Fruit fly (Drosophila melanogaster) whole organism, embryonic: ENCODE data around the gene ttm50.

Experiments
- BEAF-32 ChIP-seq: fragments of 200-800 bp; sonication (Bioruptor generic); optimal IDR thresholded peaks from 3 replicates; lab custom pipeline; 2017; ENCODE audit warnings: missing biosample characterization, missing genetic modification characterization, mild to moderate bottlenecking, moderate library complexity, missing genetic modification reagents
- CG10274 ChIP-seq: fragments of 200-800 bp; sonication (Bioruptor generic); optimal IDR thresholded peaks from 3 replicates; lab custom pipeline; 2017; ENCODE audit warnings: missing biosample characterization, mild to moderate bottlenecking, missing genetic modification characterization
- CG10321 ChIP-seq: fragments of 200-800 bp; sonication (Bioruptor generic); IDR thresholded peaks from 2 replicates; pipeline ENCODE4 v1.3.6; 2022; ENCODE audit warnings: missing biosample characterization, missing genetic modification characterization
- CG11560 ChIP-seq: fragments of 200-800 bp; sonication (Bioruptor generic); IDR thresholded peaks from 3 replicates; pipeline ENCODE4 v1.3.6; 2022; ENCODE audit warnings: missing biosample characterization, missing genetic modification characterization
- CG13123 ChIP-seq: fragments of 200-800 bp; sonication (Bioruptor generic); optimal IDR thresholded peaks from 2 replicates; lab custom pipeline; 2016; ENCODE audit warnings: missing biosample characterization, missing genetic modification characterization
- CG13296 ChIP-seq: fragments of 200-800 bp; sonication (Bioruptor generic); optimal IDR thresholded peaks from 3 replicates; lab custom pipeline; 2018; ENCODE audit warnings: missing biosample characterization, mild to moderate bottlenecking, missing genetic modification characterization
- CG14014 ChIP-seq: fragments of 200-800 bp; sonication (Bioruptor generic); IDR thresholded peaks from 2 replicates; pipeline ENCODE4 v1.3.6; 2022; ENCODE audit warnings: missing biosample characterization, missing genetic modification characterization
- CG14441 ChIP-seq: fragments of 200-800 bp; sonication (Bioruptor generic); IDR thresholded peaks from 2 replicates; pipeline ENCODE4 v1.3.6; 2022; ENCODE audit warnings: missing biosample characterization, missing genetic modification characterization
- CG1529 ChIP-seq: fragments of 200-800 bp; sonication (Bioruptor generic); optimal IDR thresholded peaks from 3 replicates; lab custom pipeline; 2018; ENCODE audit warnings: missing biosample characterization, missing genetic modification characterization
- CG1603 ChIP-seq: fragments of 200-800 bp; sonication (Bioruptor generic); optimal IDR thresholded peaks from 2 replicates; lab custom pipeline; 2019; ENCODE audit warnings: missing biosample characterization, mild to moderate bottlenecking, missing genetic modification characterization, moderate library complexity
- CG16779 ChIP-seq: fragments of 200-800 bp; sonication (Bioruptor generic); IDR thresholded peaks from 2 replicates; pipeline ENCODE4 v1.3.6; 2022; ENCODE audit warnings: missing biosample characterization, missing genetic modification characterization
- CG30020 ChIP-seq: fragments of 200-800 bp; optimal IDR thresholded peaks from 2 replicates; lab custom pipeline; 2019; ENCODE audit warnings: missing biosample characterization, mild to moderate bottlenecking, missing genetic modification characterization, moderate library complexity
- CG3726 ChIP-seq: fragments of 200-800 bp; sonication (Bioruptor generic); IDR thresholded peaks from 3 replicates; pipeline ENCODE4, ENCODE4 v1.3.6; 2022; ENCODE audit warnings: missing biosample characterization, missing genetic modification characterization
- CG3995 ChIP-seq: fragments of 200-800 bp; sonication (Bioruptor generic); optimal IDR thresholded peaks from 3 replicates; lab custom pipeline; 2016; ENCODE audit warnings: missing biosample characterization, missing genetic modification characterization
- CG4404 ChIP-seq: fragments of 200-800 bp; sonication (Bioruptor generic); IDR thresholded peaks from 2 replicates; pipeline ENCODE4 v1.3.6; 2022; ENCODE audit warnings: missing biosample characterization, missing genetic modification characterization
- CG6689 ChIP-seq: fragments of 200-800 bp; sonication (Bioruptor generic); IDR thresholded peaks from 2 replicates; pipeline ENCODE4 v1.3.6; 2022; ENCODE audit warnings: missing biosample characterization, missing genetic modification characterization
- D19A ChIP-seq: fragments of 200-800 bp; optimal IDR thresholded peaks from 3 replicates; lab custom pipeline; 2019; ENCODE audit warnings: missing biosample characterization, mild to moderate bottlenecking, missing genetic modification characterization, moderate library complexity
- Dbx ChIP-seq: fragments of 200-800 bp; sonication (Bioruptor generic); IDR thresholded peaks from 3 replicates; pipeline ENCODE4 v1.3.6; 2022; ENCODE audit warnings: missing biosample characterization, missing genetic modification characterization
- Eip74EF ChIP-seq, 2 experiments: fragments of 200-800 bp in 1 of 2; fragments of >200 bp in 1 of 2; sonication (Bioruptor generic) in 1 of 2; optimal IDR thresholded peaks; 2 replicates each; lab custom pipeline; 2017 to 2019; ENCODE audit warnings: missing biosample characterization in 2 of 2, missing genetic modification characterization in 2 of 2, mild to moderate bottlenecking in 1 of 2, moderate library complexity in 1 of 2
- HHEX ChIP-seq: fragments of 200-800 bp; sonication (Bioruptor generic); optimal IDR thresholded peaks from 3 replicates; lab custom pipeline; 2017; ENCODE audit warnings: missing biosample characterization, mild to moderate bottlenecking, missing genetic modification characterization, missing genetic modification reagents
- Hey ChIP-seq: fragments of 200-800 bp; sonication (Bioruptor generic); optimal IDR thresholded peaks from 3 replicates; lab custom pipeline; 2018; ENCODE audit warnings: missing biosample characterization, mild to moderate bottlenecking, missing genetic modification characterization
- Lim3 ChIP-seq: fragments of 200-800 bp; sonication (Bioruptor generic); IDR thresholded peaks from 2 replicates; pipeline ENCODE4 v1.3.6; 2022; ENCODE audit warnings: missing biosample characterization, missing genetic modification characterization
- MBD-R2 ChIP-seq: fragments of 200-800 bp; sonication (Bioruptor generic); IDR thresholded peaks from 2 replicates; pipeline ENCODE4 v1.3.6; 2022; ENCODE audit warnings: missing biosample characterization, missing genetic modification characterization
- Max ChIP-seq: fragments of 200-800 bp; sonication (Bioruptor generic); optimal IDR thresholded peaks from 2 replicates; lab custom pipeline; 2016; ENCODE audit warnings: missing biosample characterization, mild to moderate bottlenecking, missing genetic modification characterization
- Oaz ChIP-seq: fragments of 200-800 bp; sonication (Bioruptor generic); IDR thresholded peaks from 2 replicates; pipeline ENCODE4 v1.3.6; 2022; ENCODE audit warnings: missing biosample characterization, missing genetic modification characterization
- Rx ChIP-seq: fragments of 200-800 bp; sonication (Bioruptor generic); IDR thresholded peaks from 2 replicates; pipeline ENCODE4 v1.3.6; 2022; ENCODE audit warnings: missing biosample characterization, missing genetic modification characterization
- Ssrp ChIP-seq: fragments of 200-800 bp; sonication (Bioruptor generic); optimal IDR thresholded peaks from 2 replicates; lab custom pipeline; 2018; ENCODE audit warnings: missing biosample characterization, mild to moderate bottlenecking, missing genetic modification characterization, moderate library complexity
- chif ChIP-seq, 2 experiments: fragments of 200-800 bp; sonication (Bioruptor generic); optimal IDR thresholded peaks; 3 replicates each; lab custom pipeline; 2016; ENCODE audit warnings: missing biosample characterization in 2 of 2, missing genetic modification characterization in 2 of 2
- crc ChIP-seq: fragments of 200-800 bp; sonication (Bioruptor generic); optimal IDR thresholded peaks from 2 replicates; lab custom pipeline; 2016; ENCODE audit warnings: missing biosample characterization, missing genetic modification characterization
- dysf ChIP-seq: fragments of 200-800 bp; sonication (Bioruptor generic); IDR thresholded peaks from 3 replicates; pipeline ENCODE4 v1.3.6; 2022; ENCODE audit warnings: missing biosample characterization, missing genetic modification characterization
- fd64A ChIP-seq: fragments of 200-800 bp; sonication (Bioruptor generic); optimal IDR thresholded peaks from 3 replicates; lab custom pipeline; 2018; ENCODE audit warnings: missing biosample characterization, mild to moderate bottlenecking, missing genetic modification characterization
- gfzf ChIP-seq: fragments of 200-800 bp; sonication (Bioruptor generic); optimal IDR thresholded peaks from 2 replicates; lab custom pipeline; 2016; ENCODE audit warnings: missing biosample characterization, mild to moderate bottlenecking, missing genetic modification characterization, moderate library complexity
- her ChIP-seq: fragments of 200-800 bp; sonication (Bioruptor generic); optimal IDR thresholded peaks from 2 replicates; lab custom pipeline; 2016; ENCODE audit warnings: missing biosample characterization, missing genetic modification characterization
- ind ChIP-seq: fragments of 200-800 bp; sonication (Bioruptor generic); optimal IDR thresholded peaks from 3 replicates; lab custom pipeline; 2016; ENCODE audit warnings: missing biosample characterization, missing genetic modification characterization
- insv ChIP-seq, 2 experiments: fragments of 200-800 bp; sonication (Bioruptor generic); optimal IDR thresholded peaks; 3 replicates each; lab custom pipeline; 2016 to 2018; ENCODE audit warnings: missing biosample characterization in 2 of 2, missing genetic modification characterization in 2 of 2
- jigr1 ChIP-seq: fragments of 200-800 bp; sonication (Bioruptor generic); IDR thresholded peaks from 3 replicates; pipeline ENCODE4 v1.3.6; 2022; ENCODE audit warnings: missing biosample characterization, missing genetic modification characterization
- kah ChIP-seq: fragments of 200-800 bp; sonication (Bioruptor generic); optimal IDR thresholded peaks from 2 replicates; lab custom pipeline; 2018; ENCODE audit warnings: missing biosample characterization, mild to moderate bottlenecking, missing genetic modification characterization
- mld ChIP-seq: fragments of 200-800 bp; sonication (Bioruptor generic); IDR thresholded peaks from 3 replicates; pipeline ENCODE4 v1.3.6; 2022; ENCODE audit warnings: missing biosample characterization, missing genetic modification characterization; ENCODE audit not compliant: partially characterized antibody
- p53 ChIP-seq: fragments of 200-800 bp; sonication (Bioruptor generic); optimal IDR thresholded peaks from 2 replicates; lab custom pipeline; 2016; ENCODE audit warnings: missing biosample characterization, missing genetic modification characterization
- prd ChIP-seq, 3 experiments: fragments of >200 bp in 2 of 3; fragments of 200-800 bp in 1 of 3; sonication (Bioruptor generic) in 1 of 3; optimal IDR thresholded peaks in 2 of 3; IDR thresholded peaks in 1 of 3; 2 replicates in 2 of 3; 3 replicates in 1 of 3; pipeline versions ENCODE4 v1.3.6 to Lab custom; 2017 to 2022; ENCODE audit warnings: missing biosample characterization in 1 of 3, missing genetic modification characterization in 1 of 3
- rib ChIP-seq: fragments of 200-800 bp; sonication (Bioruptor generic); IDR thresholded peaks from 2 replicates; pipeline ENCODE4 v1.3.6; 2022; ENCODE audit warnings: missing biosample characterization, missing genetic modification characterization
- seq ChIP-seq: fragments of 200-800 bp; sonication (Bioruptor generic); IDR thresholded peaks from 2 replicates; pipeline ENCODE4 v1.3.6; 2022; ENCODE audit warnings: missing biosample characterization, missing genetic modification characterization
- slbo ChIP-seq: fragments of 200-800 bp; sonication (Bioruptor generic); IDR thresholded peaks from 2 replicates; pipeline ENCODE4 v1.3.6; 2022; ENCODE audit warnings: missing biosample characterization, missing genetic modification characterization
- sr ChIP-seq: fragments of 200-800 bp; sonication (Bioruptor generic); IDR thresholded peaks from 3 replicates; pipeline ENCODE4 v1.3.6; 2022; ENCODE audit warnings: missing biosample characterization, missing genetic modification characterization
- tin ChIP-seq: fragments of 200-800 bp; sonication (Bioruptor generic); optimal IDR thresholded peaks from 3 replicates; lab custom pipeline; 2016; ENCODE audit warnings: missing biosample characterization, missing genetic modification characterization
- trh ChIP-seq: fragments of 200-800 bp; sonication (Bioruptor generic); optimal IDR thresholded peaks from 2 replicates; lab custom pipeline; 2016; ENCODE audit warnings: missing biosample characterization, missing genetic modification characterization
- ttk ChIP-seq: fragments of 200-800 bp; sonication (Bioruptor generic); IDR thresholded peaks from 2 replicates; pipeline ENCODE4 v2.1.2; 2022; ENCODE audit warnings: missing biosample characterization, missing genetic modification characterization
- tup ChIP-seq: fragments of 200-800 bp; sonication (Bioruptor generic); optimal IDR thresholded peaks from 2 replicates; lab custom pipeline; 2016; ENCODE audit warnings: missing biosample characterization, mild to moderate bottlenecking, missing genetic modification characterization, moderate library complexity
- zfh1 ChIP-seq: fragments of 200-800 bp; sonication (Bioruptor generic); IDR thresholded peaks from 3 replicates; pipeline ENCODE4 v1.3.6; 2022; ENCODE audit warnings: missing biosample characterization, missing genetic modification characterization
- zfh2 ChIP-seq: fragments of 200-800 bp; sonication (Bioruptor generic); optimal IDR thresholded peaks from 2 replicates; lab custom pipeline; 2016; ENCODE audit warnings: missing biosample characterization, missing genetic modification characterization

ttm50 gene

dm6 chrX:2708156-2708734 lies 23.7 kb downstream of the ttm50 start, which contains the start of gene CG2681 (continued):
- TF ChIP-seq tup = no peak
- TF ChIP-seq CG16779 (GFP tag; lab: Robert Waterston, UW) = peak; percentile 59; the same call in 1 of the 2 replicates
- TF ChIP-seq dysf (GFP tag; lab: Robert Waterston, UW) = peak; percentile 68
- TF ChIP-seq sr (GFP tag; lab: Robert Waterston, UW) = 0 out of 3 replicates have a peak, but pooled peaks have one; percentile 26
- no peak for TF ChIP-seq D19A (tag; lab: Kevin White, UChicago)
- no peak for TF ChIP-seq Ssrp
- TF ChIP-seq Max (GFP tag; lab: Kevin White, UChicago) = no peak
- no peak for TF ChIP-seq HHEX (GFP tag; lab: Kevin White, UChicago)
- 0 out of 3 replicates have a peak, but pooled peaks have one; percentile 37 for TF ChIP-seq CG11560 (tag; lab: Robert Waterston, UW)
- no peak for TF ChIP-seq CG30020 (tag; lab: Kevin White, UChicago)
- TF ChIP-seq CG14441 (GFP tag; lab: Robert Waterston, UW) = peak; percentile 75
- TF ChIP-seq MBD-R2 (GFP tag; lab: Robert Waterston, UW) = peak; percentile 17; the same call in 1 of the 2 replicates
- no peak for TF ChIP-seq prd (optimal IDR thresholded peaks at IDR 0.05; lab: Kevin White, UChicago)
- peak; percentile 73 for TF ChIP-seq prd (GFP tag; IDR thresholded peaks at IDR 0.05; lab: Robert Waterston, UW)
- TF ChIP-seq CG3995 = no peak
- TF ChIP-seq jigr1 = peak; percentile 42; the same call in 1 of the 3 replicates
- peak; percentile 45 for TF ChIP-seq ind (GFP tag; lab: Kevin White, UChicago)
- TF ChIP-seq fd64A (GFP tag; lab: Kevin White, UChicago) = no peak
- TF ChIP-seq CG13296 = no peak
- TF ChIP-seq Rx (GFP tag; lab: Robert Waterston, UW) = peak; percentile 53
- TF ChIP-seq CG6689 (GFP tag; lab: Robert Waterston, UW) = peak; percentile 56
- no peak for TF ChIP-seq insv (GFP tag; optimal IDR thresholded peaks at IDR 0.05; lab: Kevin White, UChicago)
- no peak for TF ChIP-seq CG10321 (GFP tag; lab: Robert Waterston, UW)
- 0 out of 2 replicates have a peak, but pooled peaks have one; percentile 25 for TF ChIP-seq rib (GFP tag; lab: Robert Waterston, UW)
- TF ChIP-seq CG13123 = no peak
- peak; percentile 23 for TF ChIP-seq zfh2 (GFP tag; lab: Kevin White, UChicago)
- TF ChIP-seq CG1529 (GFP tag; lab: Kevin White, UChicago) = no peak
- TF ChIP-seq kah (GFP tag; lab: Kevin White, UChicago) = no peak
- no peak for TF ChIP-seq Lim3
- TF ChIP-seq slbo (GFP tag; lab: Robert Waterston, UW) = peak; percentile 84
- peak; percentile 37; the same call in 1 of the 2 replicates for TF ChIP-seq Oaz
- TF ChIP-seq trh = no peak
- TF ChIP-seq seq = 0 out of 2 replicates have a peak, but pooled peaks have one; percentile 40
- TF ChIP-seq Dbx (GFP tag; lab: Robert Waterston, UW) = 0 out of 3 replicates have a peak, but pooled peaks have one; percentile 30
- TF ChIP-seq CG10274 = no peak
- no peak for TF ChIP-seq Eip74EF (GFP tag; optimal IDR thresholded peaks at IDR 0.05; lab: Kevin White, UChicago)
- TF ChIP-seq CG14014 (GFP tag; lab: Robert Waterston, UW) = peak; percentile 45
- TF ChIP-seq crc = no peak
- TF ChIP-seq BEAF-32 = no peak
- TF ChIP-seq tin (GFP tag; lab: Kevin White, UChicago) = peak; percentile 6
- TF ChIP-seq p53 (GFP tag; lab: Kevin White, UChicago) = no peak
- TF ChIP-seq CG4404 (GFP tag; lab: Robert Waterston, UW) = 0 out of 2 replicates have a peak, but pooled peaks have one; percentile 28
- peak; percentile 50 for TF ChIP-seq CG1603 (tag; lab: Kevin White, UChicago)
- no peak for TF ChIP-seq mld
- TF ChIP-seq gfzf (GFP tag; lab: Kevin White, UChicago) = no peak
- TF ChIP-seq ttk (GFP tag; lab: Robert Waterston, UW) = peak; percentile 43
- TF ChIP-seq Hey (tag; lab: Kevin White, UChicago) = no peak
- TF ChIP-seq CG3726 = 0 out of 3 replicates have a peak, but pooled peaks have one; percentile 37
- TF ChIP-seq her (GFP tag; lab: Kevin White, UChicago) = peak; percentile 15
- TF ChIP-seq zfh1 = peak; percentile 76
- peak in 1 of 2 experiments; percentile 21 for TF ChIP-seq chif (GFP tag; optimal IDR thresholded peaks at IDR 0.05; lab: Kevin White, UChicago)
